Worm (Caenorhabditis elegans): ENCODE data around the gene srw-41.

The srw-41 gene

ce11 chrV:16668473-16668872 is 28.8 kb upstream of the srw-41 start, which contains the start of gene F14F8.9:
TSS of gene F14F8.9 (minus strand) at chrV:16668573.
- no peak for TF ChIP-seq ceh-82 (tag; optimal IDR thresholded peaks at IDR 0.05)
- no peak for TF ChIP-seq lin-39 (tag; optimal IDR thresholded peaks at IDR 0.05)
- no peak for TF ChIP-seq egl-5 (tag; optimal IDR thresholded peaks at IDR 0.05)
- TF ChIP-seq fkh-10 (GFP tag; optimal IDR thresholded peaks at IDR 0.05) = no peak
- TF ChIP-seq lsy-12 (tag; optimal IDR thresholded peaks at IDR 0.05) = no peak
- no peak for TF ChIP-seq aly-2 (tag; optimal IDR thresholded peaks at IDR 0.05)
- TF ChIP-seq jun-1 (tag; optimal IDR thresholded peaks at IDR 0.05) = no peak
- TF ChIP-seq ZK546.5 (tag; optimal IDR thresholded peaks at IDR 0.05) = no peak
- TF ChIP-seq mdl-1 (tag; optimal IDR thresholded peaks at IDR 0.05) = no peak
- TF ChIP-seq R02D3.7 (tag; optimal IDR thresholded peaks at IDR 0.05) = no peak
- no peak for TF ChIP-seq ztf-11 (tag; optimal IDR thresholded peaks at IDR 0.05)
- no peak for TF ChIP-seq unc-62 (GFP tag; optimal IDR thresholded peaks at IDR 0.05)
- no peak for TF ChIP-seq elt-2 (tag; optimal IDR thresholded peaks at IDR 0.05)
- no peak for TF ChIP-seq nhr-25 (tag; optimal IDR thresholded peaks at IDR 0.05)
- no peak for TF ChIP-seq nhr-77 (tag; optimal IDR thresholded peaks at IDR 0.05)

- TF ChIP-seq mdl-1 (tag; optimal IDR thresholded peaks at IDR 0.05) = no peak
Measured at ce11 chrV:16671190-16671589, 26.1 kb upstream of the srw-41 start, which contains the start of gene str-61. TSS of gene str-61 (minus strand) at chrV:16671290.

ce11 chrV:16672198-16672597 is 25.1 kb upstream of the srw-41 start, which contains the start of gene F14F8.8:
TSS of gene F14F8.8 (minus strand) at chrV:16672298.
- TF ChIP-seq fos-1 (tag; optimal IDR thresholded peaks at IDR 0.05) (no peak), mdl-1 (tag; optimal IDR thresholded peaks at IDR 0.05) (no peak), nhr-12 (tag; optimal IDR thresholded peaks at IDR 0.05) (no peak), nhr-28 (tag; optimal IDR thresholded peaks at IDR 0.05) (no peak), nhr-43 (tag; optimal IDR thresholded peaks at IDR 0.05; ENCODE audit: poor library complexity, severe bottlenecking) (no peak), fkh-2 (tag; optimal IDR thresholded peaks at IDR 0.05) (no peak), lsy-12 (tag; optimal IDR thresholded peaks at IDR 0.05) (no peak), mml-1 (tag; optimal IDR thresholded peaks at IDR 0.05) (no peak), elt-2 (tag; optimal IDR thresholded peaks at IDR 0.05) (no peak), ZK546.5 (tag; optimal IDR thresholded peaks at IDR 0.05) (no peak), jun-1 (tag; optimal IDR thresholded peaks at IDR 0.05) (no peak), sea-2 (GFP tag; optimal IDR thresholded peaks at IDR 0.05) (no peak), nhr-237 (tag; optimal IDR thresholded peaks at IDR 0.05) (no peak), pqm-1 (tag; optimal IDR thresholded peaks at IDR 0.05) (no peak), ceh-16 (tag; optimal IDR thresholded peaks at IDR 0.05) (no peak)

ce11 chrV:16674399-16674798 is 22.9 kb upstream of the srw-41 start:
- TF ChIP-seq nhr-25 (tag; optimal IDR thresholded peaks at IDR 0.05) (no peak), fkh-10 (GFP tag; optimal IDR thresholded peaks at IDR 0.05) (no peak), jun-1 (tag; optimal IDR thresholded peaks at IDR 0.05) (no peak), ztf-11 (tag; optimal IDR thresholded peaks at IDR 0.05) (no peak), nhr-11 (tag; optimal IDR thresholded peaks at IDR 0.05) (no peak), ceh-9 (tag; optimal IDR thresholded peaks at IDR 0.05) (no peak), eor-1 (tag; optimal IDR thresholded peaks at IDR 0.05) (no peak), nhr-28 (tag; optimal IDR thresholded peaks at IDR 0.05) (no peak), egl-5 (tag; optimal IDR thresholded peaks at IDR 0.05) (no peak), elt-2 (tag; optimal IDR thresholded peaks at IDR 0.05) (no peak), fos-1 (tag; optimal IDR thresholded peaks at IDR 0.05) (no peak), mml-1 (tag; optimal IDR thresholded peaks at IDR 0.05) (no peak), ceh-82 (tag; optimal IDR thresholded peaks at IDR 0.05) (no peak), mdl-1 (tag; optimal IDR thresholded peaks at IDR 0.05) (no peak), pqm-1 (tag; optimal IDR thresholded peaks at IDR 0.05) (no peak), ZK546.5 (tag; optimal IDR thresholded peaks at IDR 0.05) (no peak), hmg-11 (tag; optimal IDR thresholded peaks at IDR 0.05) (no peak), lin-39 (tag; optimal IDR thresholded peaks at IDR 0.05) (no peak)

ce11 chrV:16675553-16675952 is 21.7 kb upstream of the srw-41 start, which contains the start of gene srz-1:
TSS of gene srz-1 (plus strand) at chrV:16675853.
- TF ChIP-seq elt-1 (tag; optimal IDR thresholded peaks at IDR 0.05) (no peak), aly-2 (tag; optimal IDR thresholded peaks at IDR 0.05) (no peak), nhr-28 (tag; optimal IDR thresholded peaks at IDR 0.05) (no peak), mdl-1 (tag; optimal IDR thresholded peaks at IDR 0.05) (no peak), nhr-43 (tag; optimal IDR thresholded peaks at IDR 0.05; ENCODE audit: poor library complexity, severe bottlenecking) (no peak), elt-2 (tag; optimal IDR thresholded peaks at IDR 0.05) (no peak), eor-1 (tag; optimal IDR thresholded peaks at IDR 0.05) (no peak), fkh-2 (tag; optimal IDR thresholded peaks at IDR 0.05) (no peak), R02D3.7 (tag; optimal IDR thresholded peaks at IDR 0.05) (no peak), nfya-1 (tag; optimal IDR thresholded peaks at IDR 0.05; ENCODE audit: insufficient read depth) (no peak), fos-1 (tag; optimal IDR thresholded peaks at IDR 0.05) (no peak), unc-39 (tag; optimal IDR thresholded peaks at IDR 0.05) (no peak), ztf-11 (tag; optimal IDR thresholded peaks at IDR 0.05) (no peak), mml-1 (tag; optimal IDR thresholded peaks at IDR 0.05) (no peak), ztf-4 (tag; optimal IDR thresholded peaks at IDR 0.05) (no peak), nhr-237 (tag; optimal IDR thresholded peaks at IDR 0.05) (no peak), zag-1 (tag; optimal IDR thresholded peaks at IDR 0.05) (no peak)
